Worm (Caenorhabditis elegans) whole organism, midembryonic: Measurements from ENCODE around the gene W07E6.5.

Experiments
- T22C8.4 ChIP-seq: fragments of 200-800 bp; sonication (Bioruptor generic); IDR thresholded peaks from 2 replicates; pipeline ENCODE4 v1.3.6; 2022; ENCODE audit warnings: missing genetic modification characterization, missing compliant biosample characterization
- cog-1 ChIP-seq: sonication (generic microtip); optimal IDR thresholded peaks from 2 replicates; lab custom pipeline; 2016; ENCODE audit warnings: missing genetic modification characterization, missing compliant biosample characterization
- ref-1 ChIP-seq: fragments of 200-800 bp; sonication (Bioruptor generic); conservative IDR thresholded peaks from 2 replicates; pipeline ENCODE4 v1.3.6; 2022; ENCODE audit warnings: missing genetic modification reagents, missing genetic modification characterization, missing compliant biosample characterization
- tab-1 ChIP-seq: fragments of 200-800 bp; sonication (Bioruptor generic); IDR thresholded peaks from 2 replicates; pipeline ENCODE4 v1.3.6; 2022; ENCODE audit warnings: missing genetic modification characterization, missing compliant biosample characterization
- ztf-29 ChIP-seq: fragments of 200-800 bp; sonication (Bioruptor generic); IDR thresholded peaks from 2 replicates; pipeline ENCODE4 v1.3.6; 2022; ENCODE audit warnings: missing genetic modification reagents, missing genetic modification characterization, missing compliant biosample characterization

DNA sequence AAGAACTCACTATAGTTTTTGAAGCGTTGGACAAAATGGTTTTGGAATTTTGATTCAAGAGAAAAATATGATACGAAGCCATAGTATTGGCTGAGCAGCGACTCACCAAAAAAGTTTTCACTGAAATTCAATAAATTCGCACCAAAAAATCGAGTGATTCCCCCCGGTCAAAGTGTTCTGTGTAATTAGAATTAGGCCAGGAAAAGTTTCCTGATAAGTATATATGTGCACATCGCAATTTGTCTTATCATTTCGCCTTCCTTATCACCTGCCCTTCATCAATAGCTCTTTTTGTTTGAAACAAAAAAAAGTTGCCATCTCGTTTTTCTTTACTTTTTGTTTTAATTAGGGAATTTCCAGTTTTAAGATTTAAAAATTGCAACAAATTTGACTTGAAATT, 48.4 kb downstream of the W07E6.5 start:
- TF ChIP-seq T22C8.4 (GFP tag; lab: Robert Waterston, UW) = no peak
- no peak for TF ChIP-seq ref-1 (GFP tag; lab: Robert Waterston, UW)
- TF ChIP-seq ztf-29 (GFP tag; lab: Robert Waterston, UW) = no peak
- no peak for TF ChIP-seq tab-1
- TF ChIP-seq cog-1 (tag; lab: Kevin White, UChicago) = no peak
